Fruit fly (Drosophila melanogaster) whole organism, embryonic: ENCODE measurements around the gene mus201.

ENCODE experiments used
- B-H1 ChIP-seq: fragments of 200-800 bp; sonication (Bioruptor generic); IDR thresholded peaks from 3 replicates; pipeline ENCODE4 v1.3.6; 2022; ENCODE audit warnings: missing biosample characterization, missing genetic modification characterization
- B-H2 ChIP-seq: fragments of 200-800 bp; sonication (Bioruptor generic); optimal IDR thresholded peaks from 2 replicates; lab custom pipeline; 2018; ENCODE audit warnings: missing biosample characterization, mild to moderate bottlenecking, missing genetic modification characterization
- Bdp1 ChIP-seq: fragments of 200-800 bp; sonication (Bioruptor generic); optimal IDR thresholded peaks from 3 replicates; lab custom pipeline; 2016; ENCODE audit warnings: missing biosample characterization, missing genetic modification characterization
- CG10431 ChIP-seq: fragments of 200-800 bp; sonication (Bioruptor generic); optimal IDR thresholded peaks from 3 replicates; lab custom pipeline; 2018; ENCODE audit warnings: missing biosample characterization, mild to moderate bottlenecking, missing genetic modification characterization
- CG11560 ChIP-seq: fragments of 200-800 bp; sonication (Bioruptor generic); IDR thresholded peaks from 3 replicates; pipeline ENCODE4 v1.3.6; 2022; ENCODE audit warnings: missing biosample characterization, missing genetic modification characterization
- CG12104 ChIP-seq: fragments of 200-800 bp; sonication (Bioruptor generic); optimal IDR thresholded peaks from 3 replicates; lab custom pipeline; 2016; ENCODE audit warnings: missing biosample characterization, missing genetic modification characterization
- CG17328 ChIP-seq: fragments of 200-800 bp; sonication (Bioruptor generic); IDR thresholded peaks from 2 replicates; pipeline ENCODE4 v1.3.6; 2022; ENCODE audit warnings: missing biosample characterization, missing genetic modification characterization
- CG2678 ChIP-seq: fragments of 200-800 bp; sonication (Bioruptor generic); optimal IDR thresholded peaks from 3 replicates; lab custom pipeline; 2019; ENCODE audit warnings: missing biosample characterization, mild to moderate bottlenecking, missing genetic modification characterization, moderate library complexity
- CG31365 ChIP-seq: fragments of 200-800 bp; sonication (Bioruptor generic); optimal IDR thresholded peaks from 2 replicates; lab custom pipeline; 2018; ENCODE audit warnings: missing biosample characterization, mild to moderate bottlenecking, missing genetic modification characterization
- CG33557 ChIP-seq: fragments of 200-800 bp; sonication (Bioruptor generic); optimal IDR thresholded peaks from 2 replicates; lab custom pipeline; 2019; ENCODE audit warnings: missing biosample characterization, mild to moderate bottlenecking, missing genetic modification characterization, moderate library complexity
- CG4282 ChIP-seq: fragments of 200-800 bp; sonication (Bioruptor generic); optimal IDR thresholded peaks from 2 replicates; lab custom pipeline; 2016; ENCODE audit warnings: missing biosample characterization, missing genetic modification characterization
- CG4854 ChIP-seq: fragments of 200-800 bp; sonication (Bioruptor generic); optimal IDR thresholded peaks from 2 replicates; lab custom pipeline; 2016; ENCODE audit warnings: missing biosample characterization, missing genetic modification characterization, inconsistent platforms
- CG5180 ChIP-seq: fragments of 200-800 bp; sonication (Bioruptor generic); optimal IDR thresholded peaks from 3 replicates; lab custom pipeline; 2017; ENCODE audit warnings: missing biosample characterization, missing genetic modification characterization, mild to moderate bottlenecking, moderate library complexity, missing genetic modification reagents
- CG5245 ChIP-seq: fragments of 200-800 bp; sonication (Bioruptor generic); optimal IDR thresholded peaks from 3 replicates; lab custom pipeline; 2016; ENCODE audit warnings: missing biosample characterization, missing genetic modification characterization
- CG5953 ChIP-seq: fragments of 200-800 bp; sonication (Bioruptor generic); IDR thresholded peaks from 2 replicates; pipeline ENCODE4 v1.3.6; 2022; ENCODE audit warnings: missing biosample characterization, missing genetic modification characterization
- CG6689 ChIP-seq: fragments of 200-800 bp; sonication (Bioruptor generic); IDR thresholded peaks from 2 replicates; pipeline ENCODE4 v1.3.6; 2022; ENCODE audit warnings: missing biosample characterization, missing genetic modification characterization
- CG6765 ChIP-seq: fragments of 200-800 bp; sonication (Bioruptor generic); optimal IDR thresholded peaks from 3 replicates; lab custom pipeline; 2017; ENCODE audit warnings: missing biosample characterization, mild to moderate bottlenecking, missing genetic modification characterization
- CG6791 ChIP-seq: fragments of 200-800 bp; sonication (Bioruptor generic); IDR thresholded peaks from 3 replicates; pipeline ENCODE4 v1.3.6; 2022; ENCODE audit warnings: missing biosample characterization, missing genetic modification characterization; ENCODE audit not compliant: partially characterized antibody
- CG8388 ChIP-seq: fragments of 200-800 bp; sonication (Bioruptor generic); optimal IDR thresholded peaks from 2 replicates; lab custom pipeline; 2019; ENCODE audit warnings: missing biosample characterization, mild to moderate bottlenecking, missing genetic modification characterization, moderate library complexity
- Dbx ChIP-seq: fragments of 200-800 bp; sonication (Bioruptor generic); IDR thresholded peaks from 3 replicates; pipeline ENCODE4 v1.3.6; 2022; ENCODE audit warnings: missing biosample characterization, missing genetic modification characterization
- Dfd ChIP-seq, 2 experiments: fragments of >200 bp; optimal IDR thresholded peaks; 2 replicates each; lab custom pipeline; 2017; ENCODE audit warnings: missing biosample characterization in 2 of 2, missing genetic modification characterization in 2 of 2
- Dip2 ChIP-seq: fragments of 200-800 bp; sonication (Bioruptor generic); IDR thresholded peaks from 2 replicates; pipeline ENCODE4 v1.3.6; 2022; ENCODE audit warnings: missing biosample characterization, missing genetic modification characterization
- GATAe ChIP-seq: fragments of 200-800 bp; sonication (Bioruptor generic); conservative IDR thresholded peaks from 2 replicates; pipeline ENCODE4 v1.3.6; 2022; ENCODE audit warnings: missing biosample characterization, missing genetic modification characterization
- Hr78 ChIP-seq, 2 experiments: fragments of 200-800 bp in 1 of 2; fragments of >200 bp in 1 of 2; sonication (Bioruptor generic) in 1 of 2; optimal IDR thresholded peaks; 2 replicates each; lab custom pipeline; 2017 to 2019; ENCODE audit warnings: missing biosample characterization in 2 of 2, missing genetic modification characterization in 2 of 2, mild to moderate bottlenecking in 1 of 2, moderate library complexity in 1 of 2
- Lpt ChIP-seq: fragments of >200 bp; optimal IDR thresholded peaks from 2 replicates; lab custom pipeline; 2018; ENCODE audit warnings: missing biosample characterization, missing genetic modification characterization
- MESR4 ChIP-seq: fragments of 200-800 bp; sonication (Bioruptor generic); optimal IDR thresholded peaks from 2 replicates; lab custom pipeline; 2018; ENCODE audit warnings: missing biosample characterization, mild to moderate bottlenecking, missing genetic modification characterization, moderate library complexity
- Mrtf ChIP-seq: fragments of 200-800 bp; sonication (Bioruptor generic); IDR thresholded peaks from 3 replicates; pipeline ENCODE4 v1.3.6; 2022; ENCODE audit warnings: missing biosample characterization, missing genetic modification characterization
- NC2α ChIP-seq: fragments of 200-800 bp; sonication (Bioruptor generic); optimal IDR thresholded peaks from 2 replicates; lab custom pipeline; 2016; ENCODE audit warnings: missing biosample characterization, missing genetic modification characterization
- NK7.1 ChIP-seq: fragments of 200-800 bp; sonication (Bioruptor generic); optimal IDR thresholded peaks from 3 replicates; lab custom pipeline; 2016; ENCODE audit warnings: missing biosample characterization, missing genetic modification characterization
- Oaz ChIP-seq: fragments of 200-800 bp; sonication (Bioruptor generic); IDR thresholded peaks from 2 replicates; pipeline ENCODE4 v1.3.6; 2022; ENCODE audit warnings: missing biosample characterization, missing genetic modification characterization
- abd-A ChIP-seq: fragments of 200-800 bp; sonication (Bioruptor generic); optimal IDR thresholded peaks from 3 replicates; lab custom pipeline; 2019; ENCODE audit warnings: missing biosample characterization, mild to moderate bottlenecking, missing genetic modification characterization, moderate library complexity
- corto ChIP-seq: fragments of 200-800 bp; sonication (Bioruptor generic); optimal IDR thresholded peaks from 2 replicates; lab custom pipeline; 2016; ENCODE audit warnings: missing biosample characterization, mild to moderate bottlenecking, missing genetic modification characterization, moderate library complexity
- dimm ChIP-seq: fragments of 200-800 bp; sonication (Bioruptor generic); IDR thresholded peaks from 2 replicates; pipeline ENCODE4 v1.3.6; 2022; ENCODE audit warnings: missing biosample characterization, missing genetic modification characterization
- dm ChIP-seq: fragments of 200-800 bp; sonication (Bioruptor generic); optimal IDR thresholded peaks from 3 replicates; lab custom pipeline; 2016; ENCODE audit warnings: missing biosample characterization, missing genetic modification characterization
- dmrt99B ChIP-seq: fragments of 200-800 bp; sonication (Bioruptor generic); optimal IDR thresholded peaks from 2 replicates; lab custom pipeline; 2018; ENCODE audit warnings: missing biosample characterization, mild to moderate bottlenecking, missing genetic modification characterization, moderate library complexity
- dysf ChIP-seq: fragments of 200-800 bp; sonication (Bioruptor generic); IDR thresholded peaks from 3 replicates; pipeline ENCODE4 v1.3.6; 2022; ENCODE audit warnings: missing biosample characterization, missing genetic modification characterization
- exex ChIP-seq: fragments of 200-800 bp; sonication (Bioruptor generic); optimal IDR thresholded peaks from 4 replicates; lab custom pipeline; 2018; ENCODE audit warnings: missing biosample characterization, mild to moderate bottlenecking, missing genetic modification characterization, moderate library complexity
- ham ChIP-seq: fragments of 200-800 bp; sonication (Bioruptor generic); IDR thresholded peaks from 2 replicates; pipeline ENCODE4 v1.3.6; 2022; ENCODE audit warnings: missing biosample characterization, missing genetic modification characterization
- hbn ChIP-seq: fragments of 200-800 bp; sonication (Bioruptor generic); IDR thresholded peaks from 2 replicates; pipeline ENCODE4 v1.3.6; 2022; ENCODE audit warnings: missing biosample characterization, missing genetic modification characterization; ENCODE audit not compliant: partially characterized antibody
- row ChIP-seq: fragments of 200-800 bp; sonication (Bioruptor generic); IDR thresholded peaks from 3 replicates; pipeline ENCODE4 v1.3.6; 2022; ENCODE audit warnings: missing biosample characterization, missing genetic modification characterization
- seq ChIP-seq: fragments of 200-800 bp; sonication (Bioruptor generic); IDR thresholded peaks from 2 replicates; pipeline ENCODE4 v1.3.6; 2022; ENCODE audit warnings: missing biosample characterization, missing genetic modification characterization
- shn ChIP-seq: fragments of 200-800 bp; sonication (Bioruptor generic); optimal IDR thresholded peaks from 3 replicates; lab custom pipeline; 2016; ENCODE audit warnings: missing biosample characterization, missing genetic modification characterization
- sna ChIP-seq: fragments of 200-800 bp; sonication (Bioruptor generic); IDR thresholded peaks from 2 replicates; pipeline ENCODE4 v1.3.6; 2022; ENCODE audit warnings: missing biosample characterization, missing genetic modification characterization; ENCODE audit not compliant: partially characterized antibody
- so ChIP-seq: fragments of 200-800 bp; sonication (Bioruptor generic); IDR thresholded peaks from 3 replicates; pipeline ENCODE4 v1.3.6; 2022; ENCODE audit warnings: missing biosample characterization, missing genetic modification characterization
- tap ChIP-seq: fragments of 200-800 bp; optimal IDR thresholded peaks from 3 replicates; lab custom pipeline; 2019; ENCODE audit warnings: missing biosample characterization, mild to moderate bottlenecking, missing genetic modification characterization, moderate library complexity
- trem ChIP-seq: fragments of 200-800 bp; optimal IDR thresholded peaks from 3 replicates; lab custom pipeline; 2019; ENCODE audit warnings: missing biosample characterization, mild to moderate bottlenecking, missing genetic modification characterization, moderate library complexity
- tx ChIP-seq: fragments of 200-800 bp; sonication (Bioruptor generic); optimal IDR thresholded peaks from 2 replicates; lab custom pipeline; 2016; ENCODE audit warnings: missing biosample characterization, missing genetic modification characterization
- zfh2 ChIP-seq: fragments of 200-800 bp; sonication (Bioruptor generic); optimal IDR thresholded peaks from 2 replicates; lab custom pipeline; 2016; ENCODE audit warnings: missing biosample characterization, missing genetic modification characterization

The mus201 gene

DNA sequence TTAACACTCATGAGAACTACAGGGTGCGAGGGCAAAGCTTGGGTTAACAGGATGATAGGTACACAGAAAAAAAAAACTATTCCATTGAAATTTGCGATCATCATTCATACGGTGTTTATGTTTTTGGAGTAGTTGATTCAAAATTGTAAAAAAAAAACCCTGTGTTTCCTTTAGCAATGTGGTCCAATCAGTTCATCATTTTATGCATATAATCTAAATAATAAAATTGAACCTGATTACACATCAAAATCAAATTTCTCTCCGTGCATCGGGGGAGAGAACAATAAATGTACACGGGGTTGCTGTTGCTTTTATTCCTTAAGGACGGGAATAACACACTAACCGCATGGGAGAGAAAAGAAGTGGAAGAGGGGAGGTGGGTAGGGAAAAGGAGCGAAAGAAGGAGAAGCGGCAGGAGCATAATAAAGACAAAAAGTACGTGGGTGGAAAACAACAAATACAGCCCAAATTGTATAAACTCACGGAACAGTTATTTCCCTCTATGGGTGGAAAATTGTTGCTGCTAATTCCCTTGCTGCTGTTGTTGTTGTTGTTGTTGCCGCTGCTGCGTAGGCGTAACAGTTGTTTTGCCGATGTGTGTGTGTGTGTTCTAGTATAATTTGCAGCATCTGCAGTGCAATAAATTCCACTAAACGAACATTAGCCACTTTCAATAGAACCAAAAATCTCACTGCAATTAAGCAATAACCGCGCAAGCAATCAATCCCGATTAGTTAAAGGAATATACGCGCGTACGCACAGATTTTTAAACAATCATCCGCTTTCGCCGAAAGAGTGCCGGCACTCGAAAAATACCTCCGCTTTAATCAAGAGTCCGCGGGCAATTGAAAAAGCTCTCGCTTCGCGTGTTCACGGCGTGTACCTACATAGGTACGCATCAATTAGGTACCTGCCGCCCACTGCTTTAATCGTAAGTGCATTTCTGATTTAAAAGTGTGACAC is 25.5 kb downstream of the mus201 start, which contains the start of gene Agpat2 (continued):
- TF ChIP-seq CG2678 (tag; lab: Kevin White, UChicago), result peak; percentile 92
- TF ChIP-seq CG8388, result peak; percentile 87
- peak; percentile 64 for TF ChIP-seq Bdp1 (GFP tag; lab: Kevin White, UChicago)
- peak; percentile 56 for TF ChIP-seq CG4854 (GFP tag; lab: Kevin White, UChicago)
- TF ChIP-seq CG5245, result peak; percentile 67
- peak; percentile 92 for TF ChIP-seq row (GFP tag; lab: Robert Waterston, UW)
- TF ChIP-seq Dfd (GFP tag; optimal IDR thresholded peaks at IDR 0.05; lab: Kevin White, UChicago), result no peak
- peak; percentile 28 for TF ChIP-seq CG6765 (GFP tag; lab: Kevin White, UChicago)
- TF ChIP-seq B-H1 (GFP tag; lab: Robert Waterston, UW), result peak; percentile 59
- TF ChIP-seq tx (GFP tag; lab: Kevin White, UChicago), result peak; percentile 75
- TF ChIP-seq NK7.1 (GFP tag; lab: Kevin White, UChicago), result peak; percentile 58
- peak; percentile 77 for TF ChIP-seq tap (tag; lab: Kevin White, UChicago)
- TF ChIP-seq CG11560 (tag; lab: Robert Waterston, UW), result peak; percentile 59; the same call in 2 of the 3 replicates
- TF ChIP-seq CG33557, result peak; percentile 65
- peak; percentile 60 for TF ChIP-seq zfh2
- 0 out of 2 replicates have a peak, but pooled peaks have one; percentile 11 for TF ChIP-seq GATAe (GFP tag; lab: Robert Waterston, UW)
- TF ChIP-seq ham (GFP tag; lab: Robert Waterston, UW), result no peak
- peak; percentile 79 for TF ChIP-seq CG17328
- 0 out of 2 replicates have a peak, but pooled peaks have one; percentile 53 for TF ChIP-seq CG5953
- peak; percentile 77 for TF ChIP-seq CG6689 (GFP tag; lab: Robert Waterston, UW)
- peak; percentile 34 for TF ChIP-seq CG4282 (GFP tag; lab: Kevin White, UChicago)
- no peak for TF ChIP-seq hbn (GFP tag; lab: Robert Waterston, UW)
- TF ChIP-seq Mrtf, result peak; percentile 78; the same call in 2 of the 3 replicates
- TF ChIP-seq Dbx (GFP tag; lab: Robert Waterston, UW), result peak; percentile 61; the same call in 1 of the 3 replicates
- no peak for TF ChIP-seq Lpt
- TF ChIP-seq dysf (GFP tag; lab: Robert Waterston, UW), result peak; percentile 87
- TF ChIP-seq CG31365 (tag; lab: Kevin White, UChicago), result peak; percentile 52
- peak; percentile 61 for TF ChIP-seq dm
- TF ChIP-seq CG10431, result peak; percentile 57
- peak; percentile 16 for TF ChIP-seq exex (tag; lab: Kevin White, UChicago)
- TF ChIP-seq sna (GFP tag; lab: Robert Waterston, UW), result no peak
- TF ChIP-seq B-H2 (GFP tag; lab: Kevin White, UChicago), result peak; percentile 62
- TF ChIP-seq dimm, result 0 out of 2 replicates have a peak, but pooled peaks have one; percentile 37
- TF ChIP-seq CG12104 (GFP tag; lab: Kevin White, UChicago), result peak; percentile 80
- peak; percentile 81 for TF ChIP-seq trem (tag; lab: Kevin White, UChicago)
- TF ChIP-seq Dip2 (GFP tag; lab: Robert Waterston, UW), result no peak
- no peak for TF ChIP-seq CG6791 (GFP tag; lab: Robert Waterston, UW)
- no peak for TF ChIP-seq Hr78 (GFP tag; optimal IDR thresholded peaks at IDR 0.05; lab: Kevin White, UChicago)
- peak; percentile 46 for TF ChIP-seq Oaz
- TF ChIP-seq so (GFP tag; lab: Robert Waterston, UW), result peak; percentile 67; the same call in 1 of the 3 replicates
- TF ChIP-seq corto, result peak; percentile 64
- TF ChIP-seq seq, result peak; percentile 79
- peak; percentile 63 for TF ChIP-seq CG5180 (GFP tag; lab: Kevin White, UChicago)
- TF ChIP-seq abd-A (tag; lab: Kevin White, UChicago), result peak; percentile 83
- TF ChIP-seq MESR4 (GFP tag; lab: Kevin White, UChicago), result peak; percentile 12
- TF ChIP-seq dmrt99B (tag; lab: Kevin White, UChicago), result peak; percentile 93
- TF ChIP-seq shn (GFP tag; lab: Kevin White, UChicago), result peak; percentile 76
- TF ChIP-seq NC2α (GFP tag; lab: Kevin White, UChicago), result peak; percentile 56
